Worm (Caenorhabditis elegans): Measurements from ENCODE around the gene F18E3.10.

ce11 chrV:7400095-7400494 is 24.1 kb downstream of the F18E3.10 start, which contains the start of gene cnc-9:
- TF ChIP-seq med-1 (GFP tag; optimal IDR thresholded peaks at IDR 0.05; ENCODE audit: insufficient read depth) (no peak), ztf-29 (GFP tag; IDR thresholded peaks at IDR 0.05) (no peak), tab-1 (GFP tag; IDR thresholded peaks at IDR 0.05) (no peak)

Data from whole organism, midembryonic.